Fruit fly (Drosophila melanogaster) whole organism, embryonic: Measurements from ENCODE around the gene bt.

ENCODE experiments used
- Awh ChIP-seq: fragments of 200-800 bp; sonication (Bioruptor generic); IDR thresholded peaks from 2 replicates; pipeline ENCODE4, ENCODE4 v1.3.6; 2022; ENCODE audit warnings: missing biosample characterization, missing genetic modification characterization
- CG10274 ChIP-seq: fragments of 200-800 bp; sonication (Bioruptor generic); optimal IDR thresholded peaks from 3 replicates; lab custom pipeline; 2017; ENCODE audit warnings: missing biosample characterization, mild to moderate bottlenecking, missing genetic modification characterization
- CG10543 ChIP-seq: fragments of 200-800 bp; sonication (Bioruptor generic); optimal IDR thresholded peaks from 3 replicates; lab custom pipeline; 2017; ENCODE audit warnings: missing biosample characterization, mild to moderate bottlenecking, missing genetic modification characterization, moderate library complexity
- CG10654 ChIP-seq: fragments of 200-800 bp; sonication (Bioruptor generic); optimal IDR thresholded peaks from 2 replicates; lab custom pipeline; 2016; ENCODE audit warnings: missing biosample characterization, missing genetic modification characterization
- CG15011 ChIP-seq: fragments of 200-800 bp; sonication (Bioruptor generic); optimal IDR thresholded peaks from 3 replicates; lab custom pipeline; 2018; ENCODE audit warnings: missing biosample characterization, mild to moderate bottlenecking, missing genetic modification characterization
- CG15696 ChIP-seq: fragments of 200-800 bp; sonication (Bioruptor generic); optimal IDR thresholded peaks from 2 replicates; lab custom pipeline; 2019; ENCODE audit warnings: missing biosample characterization, mild to moderate bottlenecking, missing genetic modification characterization, moderate library complexity
- CG17612 ChIP-seq: fragments of 200-800 bp; sonication (Bioruptor generic); IDR thresholded peaks from 2 replicates; pipeline ENCODE4 v1.3.6; 2022; ENCODE audit warnings: missing biosample characterization, missing genetic modification characterization
- CG18764 ChIP-seq: fragments of 200-800 bp; sonication (Bioruptor generic); optimal IDR thresholded peaks from 3 replicates; lab custom pipeline; 2016; ENCODE audit warnings: missing biosample characterization, missing genetic modification characterization
- CG2875 ChIP-seq: fragments of 200-800 bp; sonication (Bioruptor generic); optimal IDR thresholded peaks from 2 replicates; lab custom pipeline; 2017; ENCODE audit warnings: missing biosample characterization, mild to moderate bottlenecking, missing genetic modification characterization, missing genetic modification reagents
- CG31441 ChIP-seq: fragments of 200-800 bp; sonication (Bioruptor generic); IDR thresholded peaks from 2 replicates; pipeline ENCODE4 v1.3.6; 2022; ENCODE audit warnings: missing biosample characterization, missing genetic modification characterization
- CG33213 ChIP-seq: fragments of 200-800 bp; sonication (Bioruptor generic); optimal IDR thresholded peaks from 3 replicates; lab custom pipeline; 2016; ENCODE audit warnings: missing biosample characterization, missing genetic modification characterization
- CG34376 ChIP-seq: fragments of 200-800 bp; sonication (Bioruptor generic); optimal IDR thresholded peaks from 2 replicates; lab custom pipeline; 2018; ENCODE audit warnings: missing biosample characterization, mild to moderate bottlenecking, missing genetic modification characterization
- CG43689 ChIP-seq: fragments of 200-800 bp; sonication (Bioruptor generic); IDR thresholded peaks from 2 replicates; pipeline ENCODE4 v1.3.6; 2022; ENCODE audit warnings: missing biosample characterization, missing genetic modification characterization
- CG4424 ChIP-seq: fragments of 200-800 bp; sonication (Bioruptor generic); optimal IDR thresholded peaks from 3 replicates; lab custom pipeline; 2016; ENCODE audit warnings: missing biosample characterization, missing genetic modification characterization
- CG4730 ChIP-seq: fragments of 200-800 bp; sonication (Bioruptor generic); IDR thresholded peaks from 2 replicates; pipeline ENCODE4 v1.3.6; 2022; ENCODE audit warnings: missing biosample characterization, missing genetic modification characterization
- CG8388 ChIP-seq: fragments of 200-800 bp; sonication (Bioruptor generic); optimal IDR thresholded peaks from 2 replicates; lab custom pipeline; 2019; ENCODE audit warnings: missing biosample characterization, mild to moderate bottlenecking, missing genetic modification characterization, moderate library complexity
- CG8944 ChIP-seq: fragments of 200-800 bp; sonication (Bioruptor generic); optimal IDR thresholded peaks from 3 replicates; lab custom pipeline; 2016; ENCODE audit warnings: missing biosample characterization, missing genetic modification characterization
- CHES-1-like ChIP-seq: fragments of 200-800 bp; sonication (Bioruptor generic); optimal IDR thresholded peaks from 2 replicates; lab custom pipeline; 2016; ENCODE audit warnings: missing biosample characterization, missing genetic modification characterization
- Deaf1 ChIP-seq: fragments of 200-800 bp; optimal IDR thresholded peaks from 3 replicates; lab custom pipeline; 2019; ENCODE audit warnings: missing biosample characterization, mild to moderate bottlenecking, missing genetic modification characterization, moderate library complexity
- Gsc ChIP-seq: fragments of 200-800 bp; sonication (Bioruptor generic); IDR thresholded peaks from 2 replicates; pipeline ENCODE4 v1.3.6; 2022; ENCODE audit warnings: missing biosample characterization, missing genetic modification characterization
- H15 ChIP-seq: fragments of 200-800 bp; sonication (Bioruptor generic); IDR thresholded peaks from 3 replicates; pipeline ENCODE4 v1.3.6; 2022; ENCODE audit warnings: missing biosample characterization, missing genetic modification characterization
- Hr51 ChIP-seq, 2 experiments: fragments of 200-800 bp; sonication (Bioruptor generic); optimal IDR thresholded peaks; 2 replicates in 1 of 2; 3 replicates in 1 of 2; lab custom pipeline; 2016 to 2018; ENCODE audit warnings: missing biosample characterization in 2 of 2, missing genetic modification characterization in 2 of 2, mild to moderate bottlenecking in 1 of 2, moderate library complexity in 1 of 2
- Med ChIP-seq: fragments of 200-800 bp; sonication (Bioruptor generic); peaks from one replicate; lab custom pipeline; 2016; ENCODE audit warnings: missing biosample characterization, missing genetic modification characterization, mild to moderate bottlenecking, inconsistent platforms, moderate library complexity
- Nf-YC ChIP-seq: fragments of 200-800 bp; optimal IDR thresholded peaks from 3 replicates; lab custom pipeline; 2019; ENCODE audit warnings: missing biosample characterization, mild to moderate bottlenecking, missing genetic modification characterization, moderate library complexity
- NfI ChIP-seq: fragments of 200-800 bp; sonication (Bioruptor generic); optimal IDR thresholded peaks from 3 replicates; lab custom pipeline; 2018; ENCODE audit warnings: missing biosample characterization, mild to moderate bottlenecking, missing genetic modification characterization, moderate library complexity
- PHDP ChIP-seq: fragments of 200-800 bp; sonication (Bioruptor generic); optimal IDR thresholded peaks from 3 replicates; lab custom pipeline; 2018; ENCODE audit warnings: missing biosample characterization, mild to moderate bottlenecking, missing genetic modification characterization, moderate library complexity
- Usf ChIP-seq: fragments of 200-800 bp; sonication (Bioruptor generic); optimal IDR thresholded peaks from 2 replicates; lab custom pipeline; 2017; ENCODE audit warnings: missing genotype, missing biosample characterization, missing genetic modification characterization
- ac ChIP-seq: fragments of 200-800 bp; sonication (Bioruptor generic); optimal IDR thresholded peaks from 3 replicates; lab custom pipeline; 2017; ENCODE audit warnings: missing biosample characterization, mild to moderate bottlenecking, missing genetic modification characterization
- bcd ChIP-seq: fragments of 200-800 bp; sonication (Bioruptor generic); optimal IDR thresholded peaks from 2 replicates; lab custom pipeline; 2017; ENCODE audit warnings: missing biosample characterization, mild to moderate bottlenecking, missing genetic modification characterization
- grau ChIP-seq: fragments of 200-800 bp; optimal IDR thresholded peaks from 3 replicates; lab custom pipeline; 2019; ENCODE audit warnings: missing biosample characterization, mild to moderate bottlenecking, missing genetic modification characterization, moderate library complexity
- gsb-n ChIP-seq: fragments of 200-800 bp; sonication (Bioruptor generic); optimal IDR thresholded peaks from 3 replicates; lab custom pipeline; 2018; ENCODE audit warnings: missing biosample characterization, mild to moderate bottlenecking, missing genetic modification characterization
- hb ChIP-seq: fragments of 200-800 bp; sonication (Bioruptor generic); IDR thresholded peaks from 3 replicates; pipeline ENCODE4 v1.3.6; 2022; ENCODE audit warnings: missing biosample characterization, missing genetic modification characterization; ENCODE audit not compliant: partially characterized antibody
- kah ChIP-seq: fragments of 200-800 bp; sonication (Bioruptor generic); optimal IDR thresholded peaks from 2 replicates; lab custom pipeline; 2018; ENCODE audit warnings: missing biosample characterization, mild to moderate bottlenecking, missing genetic modification characterization
- klu ChIP-seq: fragments of 200-800 bp; sonication (Bioruptor generic); IDR thresholded peaks from 2 replicates; pipeline ENCODE4 v1.3.6; 2022; ENCODE audit warnings: missing biosample characterization, missing genetic modification characterization
- knrl ChIP-seq: fragments of 200-800 bp; sonication (Bioruptor generic); IDR thresholded peaks from 3 replicates; pipeline ENCODE4 v1.3.6; 2022; ENCODE audit warnings: missing biosample characterization, missing genetic modification characterization; ENCODE audit not compliant: partially characterized antibody
- lmd ChIP-seq: fragments of 200-800 bp; sonication (Bioruptor generic); IDR thresholded peaks from 2 replicates; pipeline ENCODE4 v1.3.6; 2022; ENCODE audit warnings: missing biosample characterization, missing genetic modification characterization
- maf-S ChIP-seq: fragments of 200-800 bp; sonication (Bioruptor generic); optimal IDR thresholded peaks from 2 replicates; lab custom pipeline; 2016; ENCODE audit warnings: missing biosample characterization, missing genetic modification characterization
- pros ChIP-seq: fragments of 200-800 bp; sonication (Bioruptor generic); optimal IDR thresholded peaks from 3 replicates; lab custom pipeline; 2019; ENCODE audit warnings: missing biosample characterization, mild to moderate bottlenecking, missing genetic modification characterization, moderate library complexity
- psq ChIP-seq: fragments of 200-800 bp; sonication (Bioruptor generic); optimal IDR thresholded peaks from 2 replicates; lab custom pipeline; 2017; ENCODE audit warnings: missing biosample characterization, missing genetic modification characterization
- sc ChIP-seq, 3 experiments: fragments of >200 bp in 2 of 3; fragments of 200-800 bp in 1 of 3; sonication (Bioruptor generic) in 1 of 3; optimal IDR thresholded peaks; 2 replicates in 2 of 3; 3 replicates in 1 of 3; lab custom pipeline; 2017; ENCODE audit warnings: mild to moderate bottlenecking in 1 of 3, missing biosample characterization in 1 of 3, missing genetic modification characterization in 1 of 3, missing genetic modification reagents in 1 of 3
- sens ChIP-seq: fragments of 200-800 bp; sonication (Bioruptor generic); peaks from one replicate; lab custom pipeline; 2016; ENCODE audit warnings: missing biosample characterization, missing genetic modification characterization
- sna ChIP-seq: fragments of 200-800 bp; sonication (Bioruptor generic); IDR thresholded peaks from 2 replicates; pipeline ENCODE4 v1.3.6; 2022; ENCODE audit warnings: missing biosample characterization, missing genetic modification characterization; ENCODE audit not compliant: partially characterized antibody
- sqz ChIP-seq: fragments of 200-800 bp; sonication (Bioruptor generic); optimal IDR thresholded peaks from 3 replicates; lab custom pipeline; 2018; ENCODE audit warnings: missing biosample characterization, mild to moderate bottlenecking, missing genetic modification characterization
- sr ChIP-seq: fragments of 200-800 bp; sonication (Bioruptor generic); IDR thresholded peaks from 3 replicates; pipeline ENCODE4 v1.3.6; 2022; ENCODE audit warnings: missing biosample characterization, missing genetic modification characterization
- ssp ChIP-seq: fragments of 200-800 bp; sonication (Bioruptor generic); IDR thresholded peaks from 2 replicates; pipeline ENCODE4 v1.3.6; 2022; ENCODE audit warnings: missing biosample characterization, missing genetic modification characterization
- tgo ChIP-seq: fragments of 200-800 bp; sonication (Bioruptor generic); IDR thresholded peaks from 3 replicates; pipeline ENCODE4 v1.3.6; 2022; ENCODE audit warnings: missing biosample characterization, missing genetic modification characterization
- trem ChIP-seq: fragments of 200-800 bp; optimal IDR thresholded peaks from 3 replicates; lab custom pipeline; 2019; ENCODE audit warnings: missing biosample characterization, mild to moderate bottlenecking, missing genetic modification characterization, moderate library complexity
- ttk ChIP-seq: fragments of 200-800 bp; sonication (Bioruptor generic); IDR thresholded peaks from 2 replicates; pipeline ENCODE4 v2.1.2; 2022; ENCODE audit warnings: missing biosample characterization, missing genetic modification characterization
- vnd ChIP-seq: fragments of 200-800 bp; sonication (Bioruptor generic); IDR thresholded peaks from 3 replicates; pipeline ENCODE4 v1.3.6; 2022; ENCODE audit warnings: missing biosample characterization, missing genetic modification characterization; ENCODE audit not compliant: partially characterized antibody
- yki ChIP-seq: fragments of >200 bp; optimal IDR thresholded peaks from 3 replicates; lab custom pipeline; 2018

Gene bt

DNA sequence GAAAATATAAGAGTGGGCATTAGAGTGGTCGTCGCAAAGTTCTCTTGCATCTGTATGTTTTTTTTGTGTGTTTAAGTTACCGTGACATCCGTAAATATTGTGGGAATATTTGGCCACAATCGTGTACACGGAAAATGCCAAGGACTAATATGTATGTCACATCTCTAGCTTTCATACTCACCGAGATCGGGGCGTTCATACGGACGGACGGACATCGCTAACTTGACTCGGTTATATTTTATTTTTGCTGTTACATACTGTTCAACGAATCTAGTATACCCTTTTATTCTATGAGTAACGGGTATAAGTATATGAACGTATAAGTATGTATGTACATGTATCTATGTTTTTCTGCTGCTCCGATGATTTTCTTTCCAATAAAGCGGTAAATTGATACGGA lies 14.5 kb upstream of the bt start (continued):
- no peak for TF ChIP-seq CG33213 (GFP tag; lab: Kevin White, UChicago)
- no peak for TF ChIP-seq psq (GFP tag; lab: Kevin White, UChicago)
- no peak for TF ChIP-seq CG4424 (GFP tag; lab: Kevin White, UChicago)
- TF ChIP-seq tgo: no peak
- TF ChIP-seq sc (optimal IDR thresholded peaks at IDR 0.05; lab: Kevin White, UChicago): no peak
- peak; percentile 5 for TF ChIP-seq sc (GFP tag; optimal IDR thresholded peaks at IDR 0.05; lab: Kevin White, UChicago)
- TF ChIP-seq CG34376 (GFP tag; lab: Kevin White, UChicago): no peak
- TF ChIP-seq sr: no peak
- no peak for TF ChIP-seq klu (GFP tag; lab: Robert Waterston, UW)
- no peak for TF ChIP-seq kah (GFP tag; lab: Kevin White, UChicago)
- no peak for TF ChIP-seq CG17612 (GFP tag; lab: Robert Waterston, UW)
- no peak for TF ChIP-seq grau (tag; lab: Kevin White, UChicago)
- no peak for TF ChIP-seq Hr51 (GFP tag; optimal IDR thresholded peaks at IDR 0.05; lab: Kevin White, UChicago)
- no peak for TF ChIP-seq CG2875 (GFP tag; lab: Kevin White, UChicago)
- TF ChIP-seq NfI: no peak
- TF ChIP-seq CG10543 (GFP tag; lab: Kevin White, UChicago): no peak
- TF ChIP-seq Awh (GFP tag; lab: Robert Waterston, UW): no peak
- TF ChIP-seq CG10654 (GFP tag; lab: Kevin White, UChicago): no peak
- TF ChIP-seq sens: peak; percentile 89

DNA sequence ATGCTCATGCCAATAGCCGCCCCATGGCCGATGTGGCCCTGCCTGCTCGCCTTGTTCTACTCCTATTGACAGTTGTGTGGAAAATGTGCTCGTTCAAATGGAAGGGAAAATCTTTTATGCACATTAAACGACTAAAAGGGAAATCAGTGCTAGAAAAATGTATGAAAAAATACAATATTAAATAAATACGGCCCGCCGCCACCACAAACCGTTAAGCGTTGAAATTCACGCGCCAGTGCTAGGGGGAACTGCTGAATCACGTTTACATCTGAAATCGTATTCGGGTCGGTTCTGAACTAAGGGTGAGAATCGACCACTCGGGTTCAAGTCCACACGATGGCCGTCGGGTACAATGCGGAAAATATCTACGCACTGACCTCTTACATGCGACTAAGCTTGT lies 11.3 kb upstream of the bt start:
- TF ChIP-seq Nf-YC (tag; lab: Kevin White, UChicago): peak; percentile 29
- peak; percentile 78 for TF ChIP-seq Deaf1 (tag; lab: Kevin White, UChicago)
- TF ChIP-seq Med (GFP tag; lab: Kevin White, UChicago): peak; percentile 30
- TF ChIP-seq ssp (GFP tag; lab: Robert Waterston, UW): no peak
- TF ChIP-seq sens: peak; percentile 56
- TF ChIP-seq pros (GFP tag; lab: Kevin White, UChicago): peak; percentile 58
- peak; percentile 8 for TF ChIP-seq sqz
- TF ChIP-seq sna: no peak
- no peak for TF ChIP-seq CG15696
- TF ChIP-seq CG18764 (GFP tag; lab: Kevin White, UChicago): no peak
- peak; percentile 24 for TF ChIP-seq gsb-n
- no peak for TF ChIP-seq vnd (GFP tag; lab: Robert Waterston, UW)

DNA sequence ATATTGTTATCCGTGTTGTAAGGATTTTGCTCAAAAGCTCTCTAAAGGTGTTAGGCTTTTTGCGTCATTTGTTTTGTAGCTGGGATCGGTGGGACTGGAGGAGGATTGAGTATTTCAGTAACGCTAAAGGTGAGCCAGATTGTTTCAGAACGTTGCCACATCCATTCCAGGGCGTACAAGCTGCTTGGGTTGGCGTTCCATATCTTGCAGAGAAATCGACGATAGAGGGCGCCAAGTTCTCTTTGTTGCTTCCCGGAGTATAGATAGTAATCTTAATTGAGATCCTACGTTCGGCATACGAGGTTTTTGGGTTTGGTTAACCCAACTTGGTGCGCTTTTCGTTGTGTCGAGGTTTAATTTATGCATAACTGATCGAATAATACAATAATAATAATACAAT lies 5.6 kb upstream of the bt start:
- peak; percentile 9 for TF ChIP-seq trem (tag; lab: Kevin White, UChicago)
- no peak for TF ChIP-seq hb
- TF ChIP-seq Usf (GFP tag; lab: Kevin White, UChicago): no peak
- no peak for TF ChIP-seq ttk
- TF ChIP-seq maf-S: no peak
- no peak for TF ChIP-seq ac (GFP tag; lab: Kevin White, UChicago)
- TF ChIP-seq CG15011 (GFP tag; lab: Kevin White, UChicago): no peak
- TF ChIP-seq bcd (GFP tag; lab: Kevin White, UChicago): no peak
- no peak for TF ChIP-seq CG8944 (GFP tag; lab: Kevin White, UChicago)
- no peak for TF ChIP-seq lmd (GFP tag; lab: Robert Waterston, UW)
- no peak for TF ChIP-seq H15 (GFP tag; lab: Robert Waterston, UW)
- TF ChIP-seq Gsc (GFP tag; lab: Robert Waterston, UW): no peak
- TF ChIP-seq CG31441: no peak
- TF ChIP-seq CG4730 (GFP tag; lab: Robert Waterston, UW): no peak
- TF ChIP-seq PHDP (tag; lab: Kevin White, UChicago): no peak
- TF ChIP-seq knrl (GFP tag; lab: Robert Waterston, UW): no peak
- TF ChIP-seq CG43689 (GFP tag; lab: Robert Waterston, UW): no peak
- TF ChIP-seq CG10274 (GFP tag; lab: Kevin White, UChicago): no peak
- TF ChIP-seq CG8388 (GFP tag; lab: Kevin White, UChicago): no peak
- TF ChIP-seq yki (lab: Kevin White, UChicago): no peak
- no peak for TF ChIP-seq CHES-1-like (GFP tag; lab: Kevin White, UChicago)
